Worm (Caenorhabditis elegans) whole organism, early embryonic: ENCODE results near the gene C16C8.22.
"Not testable (repeated sequence)": the region's sequence is repeated elsewhere in the genome, so short reads cannot be mapped to it uniquely, and the experiment has no call there.

ENCODE experiments used
- B0310.2 ChIP-seq: sonication (generic microtip); optimal IDR thresholded peaks from 2 replicates; lab custom pipeline; 2016; ENCODE audit warnings: mild to moderate bottlenecking, missing genetic modification characterization, missing compliant biosample characterization
- F13C5.2 ChIP-seq: sonication (generic microtip); optimal IDR thresholded peaks from 2 replicates; lab custom pipeline; 2017; ENCODE audit warnings: mild to moderate bottlenecking, missing genetic modification characterization, inconsistent platforms, missing compliant biosample characterization
- aly-1 ChIP-seq: sonication (generic microtip); optimal IDR thresholded peaks from 2 replicates; lab custom pipeline; 2016; ENCODE audit warnings: missing genetic modification characterization, missing compliant biosample characterization
- ama-1 ChIP-seq: fragments of 150-350 bp; optimal IDR thresholded peaks from 2 replicates; lab custom pipeline; 2014
- ceh-13 ChIP-seq: fragments of 200-800 bp; sonication (Bioruptor generic); optimal IDR thresholded peaks from 2 replicates; lab custom pipeline; 2018; ENCODE audit warnings: mild to moderate bottlenecking, missing genetic modification characterization, missing compliant biosample characterization
- ceh-36 ChIP-seq: sonication (generic microtip); optimal IDR thresholded peaks from 2 replicates; lab custom pipeline; 2016; ENCODE audit warnings: missing genetic modification characterization, inconsistent platforms, missing compliant biosample characterization
- ets-7 ChIP-seq: sonication (generic microtip); optimal IDR thresholded peaks from 2 replicates; lab custom pipeline; 2016; ENCODE audit warnings: missing genotype, missing genetic modification characterization, missing compliant biosample characterization
- flt-1 ChIP-seq: fragments of 200-800 bp; sonication (Bioruptor generic); IDR thresholded peaks from 2 replicates; pipeline ENCODE4 v1.3.6; 2022; ENCODE audit warnings: missing genetic modification characterization, missing compliant biosample characterization
- hmbx-1 ChIP-seq: sonication (generic microtip); optimal IDR thresholded peaks from 2 replicates; lab custom pipeline; 2016; ENCODE audit warnings: mild to moderate bottlenecking, missing genetic modification characterization, missing compliant biosample characterization
- hmg-4 ChIP-seq: fragments of 200-800 bp; sonication (Bioruptor generic); optimal IDR thresholded peaks from 2 replicates; lab custom pipeline; 2018; ENCODE audit warnings: mild to moderate bottlenecking, missing genetic modification characterization, missing compliant biosample characterization
- hnd-1 ChIP-seq: sonication (generic microtip); optimal IDR thresholded peaks from 2 replicates; lab custom pipeline; 2016; ENCODE audit warnings: missing genetic modification characterization, missing compliant biosample characterization
- pes-1 ChIP-seq: fragments of 200-800 bp; sonication (Bioruptor generic); IDR thresholded peaks from 2 replicates; pipeline ENCODE4 v1.3.6; 2022; ENCODE audit warnings: missing genetic modification reagents, missing genetic modification characterization, missing compliant biosample characterization
- scrt-1 ChIP-seq: fragments of 200-800 bp; sonication (Bioruptor generic); IDR thresholded peaks from 2 replicates; pipeline ENCODE4 v1.3.6; 2022; ENCODE audit warnings: missing genetic modification characterization, missing compliant biosample characterization
- sea-1 ChIP-seq: fragments of 200-800 bp; sonication (Bioruptor generic); conservative IDR thresholded peaks from 2 replicates; pipeline ENCODE4 v1.3.6; 2022; ENCODE audit warnings: missing genetic modification characterization, missing compliant biosample characterization
- tbx-11 ChIP-seq: fragments of 200-800 bp; sonication (Bioruptor generic); IDR thresholded peaks from 2 replicates; pipeline ENCODE4 v1.3.6; 2022; ENCODE audit warnings: missing genetic modification characterization, missing compliant biosample characterization
- tbx-37 ChIP-seq: fragments of 200-800 bp; sonication (Bioruptor generic); conservative IDR thresholded peaks from 2 replicates; pipeline ENCODE4 v1.3.6; 2022; ENCODE audit warnings: missing genetic modification reagents, missing genetic modification characterization, missing compliant biosample characterization
- tra-4 ChIP-seq: sonication (generic microtip); optimal IDR thresholded peaks from 2 replicates; lab custom pipeline; 2017; ENCODE audit warnings: missing genetic modification characterization, missing compliant biosample characterization

Gene C16C8.22

DNA sequence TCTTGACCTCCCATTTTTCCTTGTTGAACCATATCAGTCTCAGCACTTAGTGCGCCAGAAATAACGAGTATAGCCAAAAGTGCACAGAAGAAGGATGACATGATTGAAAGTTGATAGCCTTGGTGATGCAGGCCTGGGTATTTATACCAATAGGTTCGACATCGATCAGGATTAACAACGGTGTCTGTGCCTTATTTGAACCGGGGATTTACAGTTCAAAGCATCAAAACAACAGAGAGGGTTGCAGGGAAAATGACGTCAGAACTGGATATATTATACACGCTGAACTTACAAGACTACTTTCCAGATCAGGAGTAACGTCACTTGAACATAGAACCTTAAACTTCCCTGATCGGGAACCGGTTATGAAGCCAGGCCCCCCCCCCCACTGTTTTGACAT is 29.3 kb upstream of the C16C8.22 start, which contains the start of gene Y49F6B.12:
TSS of gene Y49F6B.12 (minus strand) at position 101 of the 400 bp plus-strand sequence.
- TF ChIP-seq F13C5.2 (tag; lab: Kevin White, UChicago) (no peak), aly-1 (no peak), tbx-37 (GFP tag; lab: Robert Waterston, UW) (no peak), B0310.2 (tag; lab: Kevin White, UChicago) (no peak), hmg-4 (no peak), sea-1 (GFP tag; lab: Robert Waterston, UW) (no peak), scrt-1 (no peak), hmbx-1 (tag; lab: Kevin White, UChicago) (no peak), tra-4 (tag; lab: Kevin White, UChicago) (no peak), pes-1 (GFP tag; lab: Robert Waterston, UW) (no peak)

DNA sequence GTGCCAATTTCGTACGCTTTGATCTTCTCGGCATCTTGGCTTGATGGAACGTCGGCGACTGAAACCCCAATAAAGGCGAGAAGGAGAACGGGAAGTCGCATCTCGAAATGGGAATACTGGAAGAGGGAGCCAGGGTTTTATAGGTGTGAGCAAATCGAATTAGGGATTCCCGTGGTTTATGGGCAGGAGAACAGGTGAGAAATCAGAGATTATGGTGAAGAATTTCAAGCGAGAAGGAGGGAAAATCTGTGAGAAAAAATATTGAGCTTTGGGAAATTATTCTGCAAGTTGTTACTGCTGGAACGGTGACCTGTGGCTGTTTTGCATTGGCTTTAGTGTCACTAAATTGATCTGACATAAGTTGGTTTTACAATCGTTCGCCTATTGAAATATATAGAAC is 28.5 kb upstream of the C16C8.22 start, which contains the start of gene Y49F6B.13:
TSS of gene Y49F6B.13 (minus strand) at position 101 of the 400 bp plus-strand sequence.
- TF ChIP-seq B0310.2 (tag; lab: Kevin White, UChicago) (no peak), hmbx-1 (tag; lab: Kevin White, UChicago) (no peak), scrt-1 (no peak), F13C5.2 (tag; lab: Kevin White, UChicago) (no peak), pes-1 (GFP tag; lab: Robert Waterston, UW) (no peak), tbx-37 (GFP tag; lab: Robert Waterston, UW) (no peak), ceh-13 (GFP tag; lab: Kevin White, UChicago) (no peak), flt-1 (GFP tag; lab: Robert Waterston, UW) (no peak), tbx-11 (no peak), hmg-4 (no peak), aly-1 (no peak), hnd-1 (tag; lab: Kevin White, UChicago) (no peak), ama-1 (lab: Kevin White, UChicago) (no peak)

DNA sequence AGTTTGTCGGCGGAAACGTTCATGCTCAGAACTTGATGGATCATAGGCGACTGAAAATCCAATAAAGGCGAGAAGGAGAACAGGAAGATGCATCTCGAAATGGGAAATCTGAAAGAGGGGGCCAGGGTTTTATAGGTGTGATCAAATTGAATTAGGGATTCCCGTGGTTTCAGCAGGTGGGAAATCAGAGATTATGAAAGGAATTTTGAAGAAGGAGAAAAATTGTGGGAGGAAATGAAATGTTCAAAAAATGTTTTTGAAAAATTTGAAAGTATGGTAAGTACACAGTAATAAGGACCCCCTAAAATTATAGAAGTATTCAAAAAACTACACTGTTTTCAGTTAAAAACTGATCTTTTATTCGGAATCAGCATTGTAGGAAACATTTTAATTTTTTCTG is 27.5 kb upstream of the C16C8.22 start, which contains the start of gene Y49F6B.20:
TSS of gene Y49F6B.20 (minus strand) at position 101 of the 400 bp plus-strand sequence.
- no peak for TF ChIP-seq tbx-37 (GFP tag; lab: Robert Waterston, UW)
- no peak for TF ChIP-seq scrt-1
- no peak for TF ChIP-seq B0310.2 (tag; lab: Kevin White, UChicago)
- TF ChIP-seq aly-1, result no peak
- no peak for TF ChIP-seq pes-1 (GFP tag; lab: Robert Waterston, UW)
- no peak for TF ChIP-seq flt-1 (GFP tag; lab: Robert Waterston, UW)
- TF ChIP-seq hmbx-1 (tag; lab: Kevin White, UChicago), result no peak
- no peak for TF ChIP-seq hnd-1 (tag; lab: Kevin White, UChicago)
- TF ChIP-seq tbx-11, result no peak
- TF ChIP-seq ceh-36 (tag; lab: Kevin White, UChicago), result no peak
- no peak for TF ChIP-seq F13C5.2 (tag; lab: Kevin White, UChicago)
- TF ChIP-seq ama-1 (lab: Kevin White, UChicago), result no peak
- TF ChIP-seq hmg-4, result no peak
- no peak for TF ChIP-seq tra-4 (tag; lab: Kevin White, UChicago)
- TF ChIP-seq ets-7, result no peak
- TF ChIP-seq sea-1 (GFP tag; lab: Robert Waterston, UW), result no peak
- TF ChIP-seq ceh-13 (GFP tag; lab: Kevin White, UChicago), result no peak

DNA sequence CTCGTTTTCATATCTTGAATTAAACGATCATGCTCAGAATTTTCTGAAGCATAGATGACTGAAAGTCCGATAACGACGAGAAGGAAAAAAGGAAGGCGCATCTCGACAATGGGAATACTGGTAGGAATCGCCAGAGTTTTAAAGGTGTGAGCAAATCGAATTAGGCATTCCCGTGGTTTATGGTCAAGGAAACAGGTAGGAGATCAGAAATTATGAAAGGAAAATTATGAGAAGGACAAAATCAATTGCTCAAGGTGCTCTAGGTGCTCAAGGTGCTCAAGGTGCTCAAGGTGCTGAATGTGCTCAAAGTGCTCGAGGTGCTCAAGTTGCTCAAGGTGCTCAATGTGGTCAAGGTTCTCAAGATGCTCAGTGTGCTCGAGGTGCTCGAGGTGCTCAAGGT is 21.5 kb upstream of the C16C8.22 start, which contains the start of gene C16C8.10:
TSS of gene C16C8.10 (minus strand) at position 101 of the 400 bp plus-strand sequence.
- not testable (repeated sequence) for TF ChIP-seq ets-7; tbx-11; ceh-36 (tag; lab: Kevin White, UChicago)

DNA sequence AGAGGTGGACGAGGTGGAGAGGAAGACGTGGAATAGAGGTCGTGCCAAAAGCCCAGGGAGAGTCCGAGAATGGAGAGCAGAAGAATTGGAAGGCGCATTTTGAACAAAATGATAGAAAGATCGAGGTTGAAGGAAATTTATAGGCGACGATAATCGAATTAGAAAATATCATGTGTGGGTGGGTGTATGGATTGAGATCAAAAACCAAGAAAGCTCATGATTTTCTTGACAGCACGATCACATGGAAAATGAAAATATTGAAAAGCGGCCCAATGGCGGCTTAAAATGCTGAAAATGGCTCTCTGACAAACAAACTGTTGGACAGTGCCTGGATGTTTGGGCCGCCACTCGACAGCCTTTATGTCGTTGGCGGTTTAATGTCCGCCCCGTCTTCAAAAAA is 20.0 kb upstream of the C16C8.22 start, which contains the start of gene C16C8.9:
TSS of gene C16C8.9 (minus strand) at position 101 of the 400 bp plus-strand sequence.
- TF ChIP-seq ets-7, result no peak
- TF ChIP-seq tra-4 (tag; lab: Kevin White, UChicago), result no peak
- TF ChIP-seq ceh-36 (tag; lab: Kevin White, UChicago), result no peak
- TF ChIP-seq hmbx-1 (tag; lab: Kevin White, UChicago), result no peak
- no peak for TF ChIP-seq pes-1 (GFP tag; lab: Robert Waterston, UW)
- TF ChIP-seq hnd-1 (tag; lab: Kevin White, UChicago), result no peak
- TF ChIP-seq ceh-13 (GFP tag; lab: Kevin White, UChicago), result no peak
- TF ChIP-seq sea-1 (GFP tag; lab: Robert Waterston, UW), result no peak
- no peak for TF ChIP-seq hmg-4
- TF ChIP-seq F13C5.2 (tag; lab: Kevin White, UChicago), result no peak
- no peak for TF ChIP-seq B0310.2 (tag; lab: Kevin White, UChicago)
- TF ChIP-seq tbx-11, result no peak
- TF ChIP-seq ama-1 (lab: Kevin White, UChicago), result no peak
- TF ChIP-seq flt-1 (GFP tag; lab: Robert Waterston, UW), result no peak
- TF ChIP-seq aly-1, result no peak
- no peak for TF ChIP-seq tbx-37 (GFP tag; lab: Robert Waterston, UW)
- no peak for TF ChIP-seq scrt-1

DNA sequence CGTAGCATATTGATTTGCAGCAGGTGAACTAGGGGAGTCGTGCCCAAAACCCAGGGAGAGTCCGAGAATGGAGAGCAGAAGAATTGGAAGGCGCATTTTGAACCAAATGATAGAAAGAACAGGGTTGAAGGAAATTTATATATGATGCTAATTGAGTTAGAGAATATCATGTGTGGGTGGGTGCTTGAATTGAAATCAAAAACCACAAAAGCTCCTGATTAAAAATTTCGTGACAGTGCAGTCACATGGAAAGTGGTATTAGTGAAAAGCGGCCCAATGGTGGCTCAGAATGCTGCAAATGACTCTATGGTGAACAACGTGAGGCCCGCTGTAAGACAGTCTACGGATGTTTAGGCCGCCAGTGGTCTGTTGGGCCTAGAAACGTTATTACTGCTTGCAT is 18.5 kb upstream of the C16C8.22 start, which contains the start of gene C16C8.8:
TSS of gene C16C8.8 (minus strand) at position 101 of the 400 bp plus-strand sequence.
- TF ChIP-seq flt-1 (GFP tag; lab: Robert Waterston, UW) (no peak), tbx-11 (no peak), scrt-1 (no peak), ets-7 (no peak)

DNA sequence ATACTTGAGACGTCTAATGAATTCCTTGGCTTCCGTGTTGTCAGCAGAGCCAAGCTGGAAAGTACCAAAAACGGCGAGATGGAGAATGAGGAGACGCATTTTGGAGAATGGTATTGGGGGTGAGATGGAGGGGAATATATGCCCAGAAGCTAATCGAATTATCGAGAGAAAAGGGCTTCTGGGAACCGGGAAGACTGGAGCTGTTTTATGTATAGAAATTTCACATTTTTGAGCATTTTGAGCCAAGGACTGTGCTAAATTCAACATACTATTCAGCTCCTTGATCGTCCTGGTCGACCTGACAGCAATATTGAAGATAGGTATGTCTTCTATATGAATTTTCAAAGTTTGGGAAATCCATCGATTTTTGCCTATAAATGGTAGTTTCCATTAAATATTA is 17.0 kb upstream of the C16C8.22 start, which contains the start of gene C16C8.7:
TSS of gene C16C8.7 (minus strand) at position 101 of the 400 bp plus-strand sequence.
- TF ChIP-seq flt-1 (GFP tag; lab: Robert Waterston, UW) (no peak), pes-1 (GFP tag; lab: Robert Waterston, UW) (no peak), F13C5.2 (tag; lab: Kevin White, UChicago) (no peak), aly-1 (no peak)

DNA sequence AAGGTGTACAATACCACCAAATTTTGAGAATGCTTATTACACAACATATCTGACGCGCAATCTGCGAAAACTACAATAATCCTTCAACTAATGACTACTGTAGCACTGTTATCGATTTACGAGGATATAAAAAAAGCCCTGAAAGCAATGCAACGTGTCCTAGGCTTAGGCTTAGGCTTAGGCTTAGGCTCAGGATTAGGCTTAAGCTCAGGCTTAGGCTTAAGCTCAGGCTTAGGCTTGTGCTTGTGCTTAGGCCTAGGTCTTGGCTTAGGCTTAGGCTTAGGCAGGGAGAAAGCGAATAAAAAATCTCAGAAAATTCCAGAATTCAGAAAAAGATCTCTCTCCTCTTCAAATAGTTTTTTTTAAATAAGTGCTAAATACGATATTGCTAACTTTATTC is 16.1 kb upstream of the C16C8.22 start:
- TF ChIP-seq ceh-36 (tag; lab: Kevin White, UChicago), result peak; percentile 69
- TF ChIP-seq flt-1 (GFP tag; lab: Robert Waterston, UW), result no peak
